Worm (Caenorhabditis elegans): ENCODE data around the gene lron-3.

DNA sequence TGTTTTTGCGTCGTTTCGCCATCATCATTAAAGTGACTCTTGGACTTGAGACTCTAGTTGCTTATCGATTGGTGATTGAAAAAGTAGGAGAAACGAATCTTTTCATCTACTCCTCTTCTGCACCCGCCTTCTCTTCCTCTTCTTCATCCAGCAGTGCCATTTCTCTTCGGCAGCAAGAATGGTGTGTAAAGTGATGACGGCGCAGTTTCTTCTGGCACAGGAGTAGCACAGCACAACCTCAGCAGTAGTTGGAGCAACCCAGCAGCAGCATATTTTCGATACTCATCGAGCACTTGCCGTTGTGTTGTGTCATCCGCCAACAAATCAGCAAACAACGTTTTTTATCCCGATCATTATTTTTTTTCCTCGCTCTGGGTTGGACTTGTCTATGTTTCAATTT lies 17.7 kb upstream of the lron-3 start:
- no peak for TF ChIP-seq ztf-28 (GFP tag; IDR thresholded peaks at IDR 0.05)
- TF ChIP-seq Y67H2A.10 (GFP tag; conservative IDR thresholded peaks at IDR 0.05): no peak
- TF ChIP-seq ets-4 (GFP tag; optimal IDR thresholded peaks at IDR 0.05): no peak
- TF ChIP-seq egrh-3 (GFP tag; IDR thresholded peaks at IDR 0.05): no peak
- TF ChIP-seq ccch-3 (GFP tag; optimal IDR thresholded peaks at IDR 0.05): no peak
- no peak for TF ChIP-seq F57C9.4 (tag; optimal IDR thresholded peaks at IDR 0.05)
- TF ChIP-seq madf-8 (GFP tag; conservative IDR thresholded peaks at IDR 0.05): no peak
- no peak for TF ChIP-seq ama-1 (optimal IDR thresholded peaks at IDR 0.05)
- TF ChIP-seq ama-1 (GFP tag; optimal IDR thresholded peaks at IDR 0.05): no peak
- TF ChIP-seq Y53G8AR.9 (GFP tag; conservative IDR thresholded peaks at IDR 0.05): no peak
- no peak for TF ChIP-seq snpc-4 (GFP tag; optimal IDR thresholded peaks at IDR 0.05)
- no peak for TF ChIP-seq snpc-4 (tag; optimal IDR thresholded peaks at IDR 0.05)
- TF ChIP-seq snpc-1.3 (tag; optimal IDR thresholded peaks at IDR 0.05; ENCODE audit: insufficient read depth): no peak
- no peak for TF ChIP-seq zfh-2 (GFP tag; conservative IDR thresholded peaks at IDR 0.05)

All from whole organism, young adult.